Worm (Caenorhabditis elegans) whole organism, L3 larva: ENCODE results near the gene josd-1.

Source experiments
- aly-2 ChIP-seq: fragments of 150-350 bp; optimal IDR thresholded peaks from 2 replicates; lab custom pipeline; 2014; ENCODE audit warnings: missing biosample characterization, missing genetic modification characterization
- ama-1 ChIP-seq: fragments of 150-350 bp; optimal IDR thresholded peaks from 2 replicates; lab custom pipeline; 2018
- egl-27 ChIP-seq: sonication (generic microtip); optimal IDR thresholded peaks from 4 replicates; lab custom pipeline; 2017; ENCODE audit warnings: missing biosample characterization, missing genetic modification reagents, missing genetic modification characterization
- egl-5 ChIP-seq: fragments of 150-350 bp; optimal IDR thresholded peaks from 2 replicates; lab custom pipeline; 2017; ENCODE audit warnings: missing biosample characterization, missing genetic modification reagents, missing genetic modification characterization, inconsistent platforms
- elt-3 ChIP-seq, 3 experiments: fragments of 150-350 bp in 1 of 3; sonication (generic microtip) in 2 of 3; optimal IDR thresholded peaks; 2 replicates in 2 of 3; 4 replicates in 1 of 3; lab custom pipeline; 2014 to 2017; ENCODE audit warnings: missing biosample characterization in 3 of 3, missing genetic modification characterization in 3 of 3
- hmg-11 ChIP-seq: sonication (generic microtip); optimal IDR thresholded peaks from 2 replicates; lab custom pipeline; 2016; ENCODE audit warnings: missing genetic modification characterization, missing compliant biosample characterization
- jun-1 ChIP-seq: fragments of 150-350 bp; optimal IDR thresholded peaks from 2 replicates; lab custom pipeline; 2014; ENCODE audit warnings: missing biosample characterization, missing genetic modification reagents, missing genetic modification characterization
- lin-39 ChIP-seq: fragments of 150-350 bp; optimal IDR thresholded peaks from 2 replicates; lab custom pipeline; 2018; ENCODE audit warnings: missing biosample characterization, missing genetic modification reagents, missing genetic modification characterization
- nfya-1 ChIP-seq: sonication (generic microtip); optimal IDR thresholded peaks from 2 replicates; lab custom pipeline; 2017; ENCODE audit warnings: missing genetic modification characterization, mild to moderate bottlenecking, missing compliant biosample characterization, antibody characterized with exemption, moderate library complexity; ENCODE audit not compliant: insufficient read depth
- nhr-237 ChIP-seq: fragments of 150-350 bp; optimal IDR thresholded peaks from 2 replicates; lab custom pipeline; 2014; ENCODE audit warnings: missing biosample characterization, missing genetic modification characterization
- nhr-77 ChIP-seq: fragments of 150-350 bp; optimal IDR thresholded peaks from 2 replicates; lab custom pipeline; 2014; ENCODE audit warnings: missing biosample characterization, missing genetic modification characterization
- unc-62 ChIP-seq: fragments of 150-350 bp; sonication (generic microtip); optimal IDR thresholded peaks from 4 replicates; lab custom pipeline; 2014; ENCODE audit warnings: missing biosample characterization, missing genetic modification reagents, missing genetic modification characterization
- ztf-4 ChIP-seq: fragments of 150-350 bp; optimal IDR thresholded peaks from 2 replicates; lab custom pipeline; 2014; ENCODE audit warnings: missing biosample characterization, missing genetic modification characterization

- TF ChIP-seq aly-2 (no peak), nhr-77 (no peak), hmg-11 (no peak), ztf-4 (tag; lab: Kevin White, UChicago) (no peak), egl-27 (no peak), elt-3 (tag; optimal IDR thresholded peaks at IDR 0.05; lab: Kevin White, UChicago) (no peak), ama-1 (lab: Kevin White, UChicago) (no peak), unc-62 (GFP tag; lab: Kevin White, UChicago) (no peak), nhr-237 (tag; lab: Kevin White, UChicago) (no peak), egl-5 (tag; lab: Kevin White, UChicago) (no peak), jun-1 (tag; lab: Kevin White, UChicago) (no peak), nfya-1 (tag; lab: Kevin White, UChicago) (no peak), lin-39 (tag; lab: Kevin White, UChicago) (no peak)
Observed at ce11 chrIII:2801800-2802515, 34.5 kb upstream of the josd-1 start, which contains the start of the genes twk-45 and Y71H2AM.25.
